Fruit fly (Drosophila melanogaster): ENCODE measurements around the gene Octbeta1R.

Octbeta1R gene

dm6 chr3R:22525546-22526352 is 28.7 kb downstream of the Octbeta1R start:
- TF ChIP-seq noc (tag; optimal IDR thresholded peaks at IDR 0.05), result peak; percentile 33

dm6 chr3R:22526353-22526907 is 29.4 kb downstream of the Octbeta1R start:
- TF ChIP-seq noc (tag; optimal IDR thresholded peaks at IDR 0.05), result peak; percentile 33

- peak; percentile 30 for TF ChIP-seq noc (tag; optimal IDR thresholded peaks at IDR 0.05)
Measured at dm6 chr3R:22527192-22527591, 30.2 kb downstream of the Octbeta1R start.

- TF ChIP-seq noc (tag; optimal IDR thresholded peaks at IDR 0.05), result no peak
Measured at dm6 chr3R:22527636-22528148, 30.7 kb downstream of the Octbeta1R start.

dm6 chr3R:22528264-22529158 is 31.5 kb downstream of the Octbeta1R start, which contains the start of gene CG5346:
Gene CG5346, minus strand, starts transcription at chr3R:22528663.
- TF ChIP-seq noc (tag; optimal IDR thresholded peaks at IDR 0.05), result no peak

dm6 chr3R:22530305-22530704 is 33.3 kb downstream of the Octbeta1R start, which contains the start of gene CG33099:
Gene CG33099, minus strand, starts transcription at chr3R:22530572.
- TF ChIP-seq noc (tag; optimal IDR thresholded peaks at IDR 0.05), result peak; percentile 65

dm6 chr3R:22531801-22532200 is 34.8 kb downstream of the Octbeta1R start, which contains the start of gene CG33093:
Gene CG33093, minus strand, starts transcription at chr3R:22531922.
- TF ChIP-seq noc (tag; optimal IDR thresholded peaks at IDR 0.05), result no peak

- TF ChIP-seq noc (tag; optimal IDR thresholded peaks at IDR 0.05), result no peak
Measured at dm6 chr3R:22533973-22534931, 37.2 kb downstream of the Octbeta1R start.

- TF ChIP-seq noc (tag; optimal IDR thresholded peaks at IDR 0.05), result no peak
Measured at dm6 chr3R:22535945-22536344, 38.9 kb downstream of the Octbeta1R start.

dm6 chr3R:22536504-22537423 is 39.7 kb downstream of the Octbeta1R start:
- TF ChIP-seq noc (tag; optimal IDR thresholded peaks at IDR 0.05), result peak; percentile 18

dm6 chr3R:22538877-22539276 is 41.9 kb downstream of the Octbeta1R start:
- no peak for TF ChIP-seq noc (tag; optimal IDR thresholded peaks at IDR 0.05)

dm6 chr3R:22539762-22540161 is 42.7 kb downstream of the Octbeta1R start, which contains the start of gene CG5326:
Gene CG5326, minus strand, starts transcription at chr3R:22539919.
- TF ChIP-seq noc (tag; optimal IDR thresholded peaks at IDR 0.05), result no peak

- TF ChIP-seq noc (tag; optimal IDR thresholded peaks at IDR 0.05), result no peak
Measured at dm6 chr3R:22540686-22541085, 43.7 kb downstream of the Octbeta1R start.
